Fruit fly (Drosophila melanogaster): Measurements from ENCODE around the gene Rtnl1.

The Rtnl1 gene

dm6 chr2L:5002031-5002430 lies 7.5 kb downstream of the Rtnl1 start:
- TF ChIP-seq psq (optimal IDR thresholded peaks at IDR 0.05) (no peak), Dll (optimal IDR thresholded peaks at IDR 0.05) (no peak), usp (GFP tag; optimal IDR thresholded peaks at IDR 0.05) (no peak), CG8478 (optimal IDR thresholded peaks at IDR 0.05) (no peak), pan (optimal IDR thresholded peaks at IDR 0.05) (no peak), EcR (GFP tag; optimal IDR thresholded peaks at IDR 0.05) (no peak)

DNA sequence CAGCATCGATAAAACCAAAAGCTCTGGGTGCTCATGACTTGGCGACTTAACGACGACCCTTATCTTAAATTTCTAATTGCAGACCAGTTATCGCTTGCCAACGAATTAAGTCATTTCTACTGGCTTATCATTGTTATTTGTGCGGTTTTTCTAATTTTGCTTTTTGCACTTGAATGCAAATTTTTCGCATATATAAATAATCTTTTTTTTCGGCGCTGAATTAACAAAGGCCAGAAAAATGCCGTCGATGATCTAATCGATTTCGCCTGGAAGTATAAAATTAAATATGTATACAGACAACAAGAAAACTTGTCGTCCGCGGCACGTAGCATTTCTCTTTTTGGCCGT lies 8.0 kb downstream of the Rtnl1 start:
- TF ChIP-seq usp (GFP tag; optimal IDR thresholded peaks at IDR 0.05) (no peak), psq (optimal IDR thresholded peaks at IDR 0.05) (no peak), Dll (optimal IDR thresholded peaks at IDR 0.05) (no peak), pan (optimal IDR thresholded peaks at IDR 0.05) (no peak), EcR (GFP tag; optimal IDR thresholded peaks at IDR 0.05) (no peak), CG8478 (optimal IDR thresholded peaks at IDR 0.05) (no peak)

dm6 chr2L:5000919-5001581 lies 8.5 kb downstream of the Rtnl1 start:
- TF ChIP-seq Dll (optimal IDR thresholded peaks at IDR 0.05), result no peak
- peak; percentile 1 for TF ChIP-seq CG8478 (optimal IDR thresholded peaks at IDR 0.05)
- no peak for TF ChIP-seq pan (optimal IDR thresholded peaks at IDR 0.05)
- TF ChIP-seq psq (optimal IDR thresholded peaks at IDR 0.05), result no peak
- no peak for TF ChIP-seq EcR (GFP tag; optimal IDR thresholded peaks at IDR 0.05)
- TF ChIP-seq usp (GFP tag; optimal IDR thresholded peaks at IDR 0.05), result no peak

dm6 chr2L:5000287-5000871 lies 9.1 kb downstream of the Rtnl1 start:
- TF ChIP-seq CG8478 (optimal IDR thresholded peaks at IDR 0.05) (no peak), EcR (GFP tag; optimal IDR thresholded peaks at IDR 0.05) (no peak), psq (optimal IDR thresholded peaks at IDR 0.05) (no peak), Dll (optimal IDR thresholded peaks at IDR 0.05) (no peak), pan (optimal IDR thresholded peaks at IDR 0.05) (no peak), usp (GFP tag; optimal IDR thresholded peaks at IDR 0.05) (no peak)

- TF ChIP-seq EcR (GFP tag; optimal IDR thresholded peaks at IDR 0.05) (peak in 1 of 2 experiments; percentile 27), usp (GFP tag; optimal IDR thresholded peaks at IDR 0.05) (no peak), CG8478 (optimal IDR thresholded peaks at IDR 0.05) (no peak)
Measured at dm6 chr2L:4999389-5000032, 10.0 kb downstream of the Rtnl1 start.

- TF ChIP-seq CG8478 (optimal IDR thresholded peaks at IDR 0.05), result no peak
- TF ChIP-seq usp (GFP tag; optimal IDR thresholded peaks at IDR 0.05), result no peak
- TF ChIP-seq psq (optimal IDR thresholded peaks at IDR 0.05), result no peak
- TF ChIP-seq EcR (GFP tag; optimal IDR thresholded peaks at IDR 0.05), result no peak
- TF ChIP-seq pan (optimal IDR thresholded peaks at IDR 0.05), result no peak
- TF ChIP-seq Dll (optimal IDR thresholded peaks at IDR 0.05), result no peak
Measured at dm6 chr2L:4998571-4999191, 10.8 kb downstream of the Rtnl1 start.

DNA sequence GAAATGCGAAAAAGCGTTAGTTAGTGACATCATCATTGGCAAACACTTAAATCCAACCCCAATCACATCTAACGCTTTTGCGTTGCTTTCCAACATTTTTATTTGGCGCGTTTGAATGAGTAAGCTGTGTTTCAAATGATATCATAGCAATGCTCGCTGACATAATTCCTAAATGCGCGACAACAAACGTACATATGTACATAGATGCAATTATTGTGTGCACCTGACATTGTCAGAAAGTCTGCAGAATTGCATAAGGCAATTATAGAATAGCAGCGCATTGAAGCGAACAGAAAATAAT lies 11.3 kb downstream of the Rtnl1 start:
- TF ChIP-seq psq (optimal IDR thresholded peaks at IDR 0.05), result no peak
- TF ChIP-seq EcR (GFP tag; optimal IDR thresholded peaks at IDR 0.05), result no peak
- no peak for TF ChIP-seq pan (optimal IDR thresholded peaks at IDR 0.05)
- TF ChIP-seq Dll (optimal IDR thresholded peaks at IDR 0.05), result no peak

DNA sequence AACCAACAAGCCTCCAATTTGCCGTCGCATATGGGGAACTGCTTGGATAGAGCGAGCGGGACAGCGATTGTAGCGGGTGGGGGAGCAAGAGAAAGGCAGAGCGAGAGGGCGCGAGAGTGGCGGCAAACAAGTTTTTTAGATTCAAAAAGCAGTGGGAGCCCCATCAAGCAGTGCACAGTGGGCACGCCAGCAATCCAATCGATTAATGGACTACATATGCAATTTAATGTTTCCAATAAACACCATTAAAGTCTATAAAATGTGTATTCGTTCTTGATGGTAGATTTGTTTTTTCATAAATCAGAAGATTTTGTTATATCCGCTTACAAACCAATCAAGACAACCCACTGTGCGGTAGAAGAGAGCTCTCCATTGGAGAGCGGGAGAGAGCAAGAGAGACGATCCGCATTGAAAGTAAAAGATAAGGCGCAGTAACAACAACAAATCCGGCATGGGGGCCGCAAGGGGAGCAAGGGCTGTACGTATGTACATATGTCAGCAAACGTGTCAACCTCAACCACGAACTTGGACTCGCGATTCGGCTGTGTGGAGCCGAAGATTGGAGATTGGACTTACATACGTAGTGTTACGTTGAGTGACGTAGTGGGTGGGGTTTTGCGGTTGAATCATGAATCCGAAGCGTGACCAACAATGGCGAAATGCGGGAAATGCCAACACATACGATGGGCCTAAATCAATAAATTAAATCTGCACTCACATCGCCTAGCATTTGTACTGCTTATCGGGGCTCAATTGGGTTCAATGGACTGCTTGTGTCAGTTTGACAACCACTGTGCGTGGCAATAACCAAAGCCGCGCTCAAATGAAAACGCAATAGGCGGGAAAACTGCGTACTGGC lies 11.9 kb downstream of the Rtnl1 start:
- TF ChIP-seq usp (GFP tag; optimal IDR thresholded peaks at IDR 0.05) (no peak), CG8478 (optimal IDR thresholded peaks at IDR 0.05) (peak; percentile 64), EcR (GFP tag; optimal IDR thresholded peaks at IDR 0.05) (peak in 1 of 2 experiments; percentile 67)

DNA sequence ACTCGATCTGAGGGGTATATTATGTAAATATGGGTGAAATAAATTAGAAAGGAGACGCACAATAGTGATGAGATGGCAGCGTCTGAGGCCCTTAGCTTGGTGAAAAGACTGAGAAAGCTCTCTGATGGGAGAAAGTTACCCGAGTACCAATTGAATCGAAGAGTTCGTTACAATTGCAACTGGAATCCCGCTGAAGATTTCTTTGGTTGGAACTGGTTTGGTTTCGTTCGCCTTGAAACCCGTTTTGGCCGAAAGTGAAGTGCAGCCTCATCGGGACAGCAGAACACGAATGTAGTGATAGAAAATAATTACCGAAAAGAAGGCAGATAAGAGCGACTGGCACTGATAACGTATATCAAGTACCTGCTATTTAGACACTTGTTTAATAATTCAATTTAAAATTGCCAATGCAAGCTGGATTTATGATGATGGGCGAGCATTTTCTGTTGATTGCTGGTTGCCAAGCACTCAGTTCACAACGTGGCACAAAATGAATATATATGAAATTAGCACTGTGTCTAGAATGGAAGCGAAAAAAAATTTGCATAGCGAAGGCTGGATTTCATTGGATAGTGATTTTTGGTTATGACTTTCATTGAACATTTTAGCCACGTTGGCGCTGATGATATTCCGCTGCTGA lies 13.1 kb downstream of the Rtnl1 start:
- TF ChIP-seq CG8478 (optimal IDR thresholded peaks at IDR 0.05) (no peak), psq (optimal IDR thresholded peaks at IDR 0.05) (no peak), Dll (optimal IDR thresholded peaks at IDR 0.05) (no peak), pan (optimal IDR thresholded peaks at IDR 0.05) (no peak), usp (GFP tag; optimal IDR thresholded peaks at IDR 0.05) (no peak), EcR (GFP tag; optimal IDR thresholded peaks at IDR 0.05) (no peak)

- no peak for TF ChIP-seq Dll (optimal IDR thresholded peaks at IDR 0.05)
- no peak for TF ChIP-seq pan (optimal IDR thresholded peaks at IDR 0.05)
- no peak for TF ChIP-seq CG8478 (optimal IDR thresholded peaks at IDR 0.05)
- no peak for TF ChIP-seq EcR (GFP tag; optimal IDR thresholded peaks at IDR 0.05)
- no peak for TF ChIP-seq usp (GFP tag; optimal IDR thresholded peaks at IDR 0.05)
- no peak for TF ChIP-seq psq (optimal IDR thresholded peaks at IDR 0.05)
Measured at dm6 chr2L:4995837-4996136, 13.7 kb downstream of the Rtnl1 start.

DNA sequence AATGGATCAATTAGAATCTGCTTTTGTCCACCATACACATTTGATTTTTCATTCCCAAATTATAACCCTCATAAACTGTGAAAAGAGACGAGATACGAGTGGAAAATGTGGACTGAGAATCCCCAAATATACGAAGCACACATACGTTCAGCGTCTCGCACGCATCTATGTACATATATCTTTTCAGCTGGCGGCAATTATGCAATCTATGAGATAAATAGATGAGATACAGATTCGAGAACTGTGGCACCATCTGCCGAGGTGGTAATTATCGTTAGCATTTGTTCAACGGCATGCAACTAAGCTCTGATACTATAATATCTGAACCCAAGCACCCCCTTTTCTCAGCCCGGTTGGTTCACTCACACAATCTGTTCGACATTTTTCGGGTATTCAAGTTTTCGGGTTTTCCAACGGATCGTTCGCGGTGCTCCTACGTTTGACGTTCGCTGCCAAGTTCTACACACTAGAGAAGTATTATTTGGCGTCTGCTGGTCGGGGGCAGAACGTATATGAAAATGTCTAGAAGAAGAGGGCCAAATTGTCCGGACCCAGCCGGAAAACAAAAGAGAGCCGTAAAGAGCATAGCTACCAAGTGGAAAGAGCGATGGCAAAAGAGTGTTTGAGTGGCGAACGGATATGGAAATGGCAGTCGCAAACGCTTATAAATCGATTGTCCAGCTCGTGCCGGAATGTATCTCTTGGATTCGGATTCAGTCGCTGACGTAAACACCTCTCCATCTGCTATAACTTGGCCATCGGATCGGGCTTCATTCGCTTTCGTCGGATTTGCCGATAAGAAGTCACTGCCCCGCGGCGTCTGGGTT lies 14.3 kb downstream of the Rtnl1 start:
- no peak for TF ChIP-seq psq (optimal IDR thresholded peaks at IDR 0.05)
- no peak for TF ChIP-seq pan (optimal IDR thresholded peaks at IDR 0.05)
- no peak for TF ChIP-seq EcR (GFP tag; optimal IDR thresholded peaks at IDR 0.05)
- TF ChIP-seq usp (GFP tag; optimal IDR thresholded peaks at IDR 0.05), result no peak
- TF ChIP-seq CG8478 (optimal IDR thresholded peaks at IDR 0.05), result no peak
- no peak for TF ChIP-seq Dll (optimal IDR thresholded peaks at IDR 0.05)
